Worm (Caenorhabditis elegans) whole organism, L4 larva: ENCODE measurements around the gene lgc-5.
A peak's percentile ranks its signal among the peaks of the same experiment; 100 is the strongest.
"Not testable (repeated sequence)": the region's sequence is repeated elsewhere in the genome, so short reads cannot be mapped to it uniquely, and the experiment has no call there.

Experiments used
- F10B5.3 ChIP-seq: sonication (generic microtip); optimal IDR thresholded peaks from 2 replicates; lab custom pipeline; 2016; ENCODE audit warnings: mild to moderate bottlenecking, missing genetic modification characterization, missing compliant biosample characterization
- F26F4.8 ChIP-seq: fragments of 200-800 bp; sonication (Bioruptor generic); conservative IDR thresholded peaks from 2 replicates; pipeline ENCODE4 v1.3.6; 2022; ENCODE audit warnings: missing genetic modification characterization, missing compliant biosample characterization
- Y105C5A.15 ChIP-seq: fragments of 200-800 bp; sonication (Bioruptor generic); IDR thresholded peaks from 2 replicates; pipeline ENCODE4 v1.3.6; 2022; ENCODE audit warnings: missing genetic modification characterization, missing compliant biosample characterization
- Y5F2A.4 ChIP-seq: fragments of 200-800 bp; sonication (Bioruptor generic); optimal IDR thresholded peaks from 2 replicates; lab custom pipeline; 2018; ENCODE audit warnings: mild to moderate bottlenecking, missing genetic modification characterization, missing compliant biosample characterization
- aha-1 ChIP-seq: fragments of 150-350 bp; peaks from one replicate; lab custom pipeline; 2014; ENCODE audit warnings: missing biosample characterization, missing genetic modification characterization
- aly-2 ChIP-seq: sonication (generic microtip); optimal IDR thresholded peaks from 2 replicates; lab custom pipeline; 2018; ENCODE audit warnings: missing biosample characterization, missing genetic modification characterization
- attf-4 ChIP-seq: sonication (generic microtip); optimal IDR thresholded peaks from 3 replicates; lab custom pipeline; 2017; ENCODE audit warnings: missing biosample characterization, missing genetic modification characterization
- ceh-20 ChIP-seq: fragments of 200-800 bp; sonication (Bioruptor generic); IDR thresholded peaks from 2 replicates; pipeline ENCODE4 v1.3.6; 2022; ENCODE audit warnings: missing genetic modification reagents, missing genetic modification characterization, missing compliant biosample characterization
- daf-12 ChIP-seq: fragments of 150-350 bp; optimal IDR thresholded peaks from 2 replicates; lab custom pipeline; 2014; ENCODE audit warnings: missing biosample characterization, missing genetic modification reagents, missing genetic modification characterization
- dmd-6 ChIP-seq: fragments of 200-800 bp; sonication (Bioruptor generic); IDR thresholded peaks from 2 replicates; pipeline ENCODE4 v1.3.6; 2022; ENCODE audit warnings: missing genetic modification reagents, missing genetic modification characterization, missing compliant biosample characterization
- dmd-8 ChIP-seq: fragments of 200-800 bp; sonication (Bioruptor generic); IDR thresholded peaks from 2 replicates; pipeline ENCODE4 v1.3.6; 2022; ENCODE audit warnings: missing genetic modification characterization, missing compliant biosample characterization
- egl-43 ChIP-seq: fragments of 200-800 bp; sonication (Bioruptor generic); IDR thresholded peaks from 2 replicates; pipeline ENCODE4 v1.3.6; 2022; ENCODE audit warnings: missing genetic modification reagents, missing genetic modification characterization, missing compliant biosample characterization
- fkh-10 ChIP-seq: fragments of 150-350 bp; optimal IDR thresholded peaks from 2 replicates; lab custom pipeline; 2014; ENCODE audit warnings: missing biosample characterization, missing genetic modification reagents, missing genetic modification characterization
- fos-1 ChIP-seq: fragments of 150-350 bp; optimal IDR thresholded peaks from 2 replicates; lab custom pipeline; 2014; ENCODE audit warnings: missing biosample characterization, missing genetic modification characterization
- gei-8 ChIP-seq: fragments of 200-800 bp; sonication (Bioruptor generic); optimal IDR thresholded peaks from 2 replicates; lab custom pipeline; 2018; ENCODE audit warnings: mild to moderate bottlenecking, missing genetic modification characterization, missing compliant biosample characterization
- hif-1 ChIP-seq, 2 experiments: sonication (generic microtip); optimal IDR thresholded peaks; 2 replicates each; lab custom pipeline; 2016 to 2017; ENCODE audit warnings: missing compliant biosample characterization in 2 of 2, missing genetic modification characterization in 2 of 2, missing genetic modification reagents in 2 of 2, missing genotype in 2 of 2, mild to moderate bottlenecking in 1 of 2
- lin-1 ChIP-seq: fragments of 200-800 bp; sonication (Bioruptor generic); IDR thresholded peaks from 2 replicates; pipeline ENCODE4 v1.3.6; 2022; ENCODE audit warnings: missing genetic modification reagents, missing genetic modification characterization, missing compliant biosample characterization
- lin-38 ChIP-seq: fragments of 200-800 bp; sonication (Bioruptor generic); IDR thresholded peaks from 2 replicates; pipeline ENCODE4 v1.3.6; 2022; ENCODE audit warnings: missing genetic modification reagents, missing genetic modification characterization, missing compliant biosample characterization
- madf-5 ChIP-seq, 2 experiments: fragments of 200-800 bp; sonication (Bioruptor generic); IDR thresholded peaks; 2 replicates each; pipeline ENCODE4 v1.3.6; 2022; ENCODE audit warnings: missing compliant biosample characterization in 2 of 2, missing genetic modification characterization in 2 of 2
- madf-9 ChIP-seq: fragments of 200-800 bp; sonication (Bioruptor generic); conservative IDR thresholded peaks from 2 replicates; pipeline ENCODE4 v1.3.6; 2022; ENCODE audit warnings: missing genetic modification reagents, missing genetic modification characterization, missing compliant biosample characterization
- nhr-41 ChIP-seq: fragments of 200-800 bp; sonication (Bioruptor generic); IDR thresholded peaks from 2 replicates; pipeline ENCODE4 v1.3.6; 2022; ENCODE audit warnings: missing genetic modification reagents, missing genetic modification characterization, missing compliant biosample characterization
- nhr-77 ChIP-seq: fragments of 150-350 bp; optimal IDR thresholded peaks from 2 replicates; lab custom pipeline; 2014; ENCODE audit warnings: missing biosample characterization, missing genetic modification characterization
- pha-4 ChIP-seq, 2 experiments: fragments of 150-350 bp in 1 of 2; fragments of 200-800 bp in 1 of 2; sonication (Bioruptor generic) in 1 of 2; IDR thresholded peaks in 1 of 2; optimal IDR thresholded peaks in 1 of 2; 2 replicates each; pipeline versions ENCODE4 v1.3.6 to Lab custom; 2014 to 2022; ENCODE audit warnings: missing genetic modification characterization in 2 of 2, missing genetic modification reagents in 2 of 2, missing biosample characterization in 1 of 2, missing compliant biosample characterization in 1 of 2
- rbr-2 ChIP-seq: sonication (generic microtip); optimal IDR thresholded peaks from 2 replicates; lab custom pipeline; 2016; ENCODE audit warnings: missing genotype, missing genetic modification characterization, missing compliant biosample characterization
- sdz-12 ChIP-seq: fragments of 200-800 bp; sonication (Bioruptor generic); optimal IDR thresholded peaks from 2 replicates; lab custom pipeline; 2018; ENCODE audit warnings: mild to moderate bottlenecking, missing genetic modification characterization, missing compliant biosample characterization
- set-16 ChIP-seq: fragments of 200-800 bp; sonication (Bioruptor generic); IDR thresholded peaks from 2 replicates; pipeline ENCODE4 v1.3.6; 2022; ENCODE audit warnings: missing genetic modification reagents, missing genetic modification characterization, missing compliant biosample characterization
- skn-1 ChIP-seq: fragments of 150-350 bp; optimal IDR thresholded peaks from 2 replicates; lab custom pipeline; 2014; ENCODE audit warnings: missing biosample characterization, missing genetic modification characterization
- unc-130 ChIP-seq: sonication (generic microtip); optimal IDR thresholded peaks from 2 replicates; lab custom pipeline; 2016; ENCODE audit warnings: missing genetic modification reagents, missing genetic modification characterization, missing compliant biosample characterization
- vab-7 ChIP-seq: fragments of 200-800 bp; sonication (Bioruptor generic); IDR thresholded peaks from 2 replicates; pipeline ENCODE4 v1.3.6; 2022; ENCODE audit warnings: missing genetic modification reagents, missing genetic modification characterization, missing compliant biosample characterization
- zip-11 ChIP-seq: fragments of 200-800 bp; sonication (Bioruptor generic); IDR thresholded peaks from 2 replicates; pipeline ENCODE4 v1.3.6; 2022; ENCODE audit warnings: missing genetic modification characterization, missing compliant biosample characterization
- ztf-11 ChIP-seq: fragments of 150-350 bp; optimal IDR thresholded peaks from 2 replicates; lab custom pipeline; 2014; ENCODE audit warnings: missing biosample characterization, missing genetic modification characterization

lgc-5 gene

DNA sequence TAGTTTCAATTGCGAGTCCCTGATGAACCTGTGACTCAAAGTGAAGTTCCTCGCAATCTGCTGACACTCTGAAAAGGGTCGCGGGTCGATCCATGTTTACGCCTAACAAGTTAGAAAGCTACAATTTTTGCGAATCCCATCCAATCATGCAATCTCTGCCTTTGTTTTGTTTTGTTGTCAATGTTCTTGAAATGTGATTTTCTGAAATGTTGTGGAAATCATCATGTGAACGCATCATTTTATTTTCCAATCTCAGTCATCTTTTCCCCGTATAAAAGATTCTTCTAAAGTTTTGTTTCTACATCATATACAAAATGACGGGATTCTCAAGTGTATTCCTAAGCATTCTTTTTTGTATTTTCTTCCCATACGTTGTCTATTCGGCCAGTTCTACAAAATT, 5.6 kb downstream of the lgc-5 start, which contains the start of gene F17E9.4:
F17E9.4 (plus strand) TSS at position 301 of the 400 bp plus-strand sequence.
- TF ChIP-seq aha-1 (tag; lab: Kevin White, UChicago) (no peak), gei-8 (GFP tag; lab: Kevin White, UChicago) (no peak), fkh-10 (GFP tag; lab: Kevin White, UChicago) (no peak), attf-4 (tag; lab: Kevin White, UChicago) (no peak), sdz-12 (GFP tag; lab: Kevin White, UChicago) (no peak), aly-2 (tag; lab: Kevin White, UChicago) (no peak), madf-9 (no peak), daf-12 (tag; lab: Kevin White, UChicago) (no peak), fos-1 (tag; lab: Kevin White, UChicago) (no peak), skn-1 (tag; lab: Kevin White, UChicago) (no peak), vab-7 (GFP tag; lab: Robert Waterston, UW) (no peak), F26F4.8 (GFP tag; lab: Robert Waterston, UW) (no peak), F10B5.3 (tag; lab: Kevin White, UChicago) (no peak), hif-1 (tag; optimal IDR thresholded peaks at IDR 0.05; lab: Kevin White, UChicago) (no peak)

DNA sequence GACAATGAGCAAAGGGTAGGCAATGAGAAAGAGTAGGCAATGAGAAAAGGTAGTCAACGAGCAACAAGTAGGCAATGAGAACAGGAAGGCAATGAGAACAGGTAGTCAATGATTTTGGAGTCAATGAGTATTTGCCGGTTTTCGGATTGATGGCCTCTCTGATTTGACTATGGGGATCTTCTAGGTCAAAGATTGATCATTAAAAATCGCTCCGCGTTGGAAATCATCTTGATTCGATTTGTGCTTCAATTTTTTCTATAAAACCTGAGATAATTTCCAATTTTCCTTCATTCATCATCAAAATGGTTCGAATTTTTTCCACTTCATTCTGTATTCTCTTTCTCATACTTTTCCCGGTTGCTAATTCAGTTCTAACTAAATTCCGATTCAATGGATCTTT, 9.6 kb downstream of the lgc-5 start, which contains the start of gene F17E9.16:
F17E9.16 (plus strand) TSS at position 301 of the 400 bp plus-strand sequence.
- TF ChIP-seq madf-5 (GFP tag; IDR thresholded peaks at IDR 0.05; lab: Robert Waterston, UW); lin-1; dmd-8 (GFP tag; lab: Robert Waterston, UW): not testable (repeated sequence)

- TF ChIP-seq zip-11 = no peak
- no peak for TF ChIP-seq dmd-6 (GFP tag; lab: Robert Waterston, UW)
- no peak for TF ChIP-seq unc-130
- TF ChIP-seq Y105C5A.15 = no peak
- TF ChIP-seq aha-1 (tag; lab: Kevin White, UChicago) = no peak
- no peak for TF ChIP-seq aly-2 (tag; lab: Kevin White, UChicago)
- TF ChIP-seq pha-4 (GFP tag; IDR thresholded peaks at IDR 0.05; lab: Robert Waterston, UW) = no peak
- no peak for TF ChIP-seq pha-4 (tag; optimal IDR thresholded peaks at IDR 0.05; lab: Kevin White, UChicago)
- TF ChIP-seq sdz-12 (GFP tag; lab: Kevin White, UChicago) = no peak
These were observed 12.1 kb downstream of the lgc-5 start, which contains the start of gene F17E9.3 for ce11 chrIV:8354572-8354971. Gene F17E9.3 (plus strand): TSS chrIV:8354872.

ce11 chrIV:8355592-8355991, 13.1 kb downstream of the lgc-5 start, which contains the start of the genes F17E9.2 and col-116:
Gene F17E9.2 (plus strand): TSS chrIV:8355892.
Gene col-116 (plus strand): TSS chrIV:8355906.
- TF ChIP-seq lin-38 (no peak), nhr-77 (tag; lab: Kevin White, UChicago) (no peak), rbr-2 (no peak), hif-1 (tag; optimal IDR thresholded peaks at IDR 0.05; lab: Kevin White, UChicago) (no peak), egl-43 (GFP tag; lab: Robert Waterston, UW) (no peak), skn-1 (tag; lab: Kevin White, UChicago) (no peak), ceh-20 (no peak), ztf-11 (no peak)

DNA sequence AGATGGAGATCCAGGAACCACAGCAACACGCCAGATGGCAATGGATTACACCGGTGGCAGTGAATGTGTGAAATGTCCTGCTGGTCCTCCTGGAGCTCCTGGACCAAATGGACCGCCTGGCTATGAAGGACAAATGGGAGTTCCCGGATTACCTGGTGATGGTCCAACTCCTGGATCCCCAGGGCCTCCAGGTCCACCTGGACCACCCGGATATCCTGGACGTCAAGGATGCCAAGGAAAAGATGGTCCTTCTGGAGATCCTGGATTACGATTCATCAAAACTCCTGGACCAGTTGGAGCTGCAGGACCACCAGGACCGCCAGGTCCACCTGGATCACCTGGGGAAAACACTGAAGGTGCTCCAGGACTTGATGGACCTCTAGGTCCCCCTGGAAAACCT, 14.8 kb downstream of the lgc-5 start:
- TF ChIP-seq set-16 (GFP tag; lab: Robert Waterston, UW) (peak; percentile 76; the same call in 1 of the 2 replicates), nhr-41 (GFP tag; lab: Robert Waterston, UW) (no peak)

ce11 chrIV:8358492-8358891, 16.0 kb downstream of the lgc-5 start, which contains the start of gene D2096.13:
Gene D2096.13 (minus strand): TSS chrIV:8358592.
- TF ChIP-seq Y5F2A.4 (GFP tag; lab: Kevin White, UChicago) (no peak), zip-11 (no peak), hif-1 (tag; optimal IDR thresholded peaks at IDR 0.05; lab: Kevin White, UChicago) (no peak), aha-1 (tag; lab: Kevin White, UChicago) (peak; percentile 35)
